Worm (Caenorhabditis elegans): ENCODE results near the gene srw-16.

ce11 chrV:15241259-15241658, 33.4 kb downstream of the srw-16 start, which contains the start of gene chil-12:
- no peak for TF ChIP-seq ama-1 (optimal IDR thresholded peaks at IDR 0.05)
- no peak for TF ChIP-seq ama-1 (GFP tag; optimal IDR thresholded peaks at IDR 0.05)
- TF ChIP-seq F33H1.4 (GFP tag; IDR thresholded peaks at IDR 0.05), result no peak
- TF ChIP-seq unc-62 (GFP tag; optimal IDR thresholded peaks at IDR 0.05), result no peak
- no peak for TF ChIP-seq nfya-1 (tag; optimal IDR thresholded peaks at IDR 0.05; ENCODE audit: borderline replicate concordance, insufficient read depth)
- TF ChIP-seq snpc-4 (GFP tag; optimal IDR thresholded peaks at IDR 0.05), result no peak
- no peak for TF ChIP-seq snpc-4 (tag; optimal IDR thresholded peaks at IDR 0.05)

All from whole organism, young adult.